Worm (Caenorhabditis elegans) whole organism, L3 larva: ENCODE results near the gene gsto-1.

ENCODE experiments used
- R02D3.7 ChIP-seq: fragments of 150-350 bp; optimal IDR thresholded peaks from 2 replicates; lab custom pipeline; 2014; ENCODE audit warnings: missing biosample characterization, missing genetic modification characterization
- ZK546.5 ChIP-seq: sonication (generic microtip); optimal IDR thresholded peaks from 2 replicates; lab custom pipeline; 2017; ENCODE audit warnings: missing biosample characterization, missing genetic modification characterization
- aly-2 ChIP-seq: fragments of 150-350 bp; optimal IDR thresholded peaks from 2 replicates; lab custom pipeline; 2014; ENCODE audit warnings: missing biosample characterization, missing genetic modification characterization
- ama-1 ChIP-seq: fragments of 150-350 bp; optimal IDR thresholded peaks from 2 replicates; lab custom pipeline; 2018
- ceh-16 ChIP-seq: sonication (generic microtip); optimal IDR thresholded peaks from 2 replicates; lab custom pipeline; 2017; ENCODE audit warnings: missing biosample characterization, missing genetic modification characterization
- ceh-28 ChIP-seq: fragments of 150-350 bp; optimal IDR thresholded peaks from 2 replicates; lab custom pipeline; 2014; ENCODE audit warnings: missing biosample characterization, missing genetic modification reagents, missing genetic modification characterization
- ceh-82 ChIP-seq: fragments of 150-350 bp; optimal IDR thresholded peaks from 2 replicates; lab custom pipeline; 2014; ENCODE audit warnings: missing biosample characterization, missing genetic modification characterization
- ceh-9 ChIP-seq: sonication (generic microtip); optimal IDR thresholded peaks from 2 replicates; lab custom pipeline; 2018; ENCODE audit warnings: missing biosample characterization, missing genetic modification characterization
- daf-12 ChIP-seq: fragments of 150-350 bp; optimal IDR thresholded peaks from 2 replicates; lab custom pipeline; 2014; ENCODE audit warnings: missing biosample characterization, missing genetic modification reagents, missing genetic modification characterization
- egl-27 ChIP-seq: sonication (generic microtip); optimal IDR thresholded peaks from 4 replicates; lab custom pipeline; 2017; ENCODE audit warnings: missing biosample characterization, missing genetic modification reagents, missing genetic modification characterization
- egl-5 ChIP-seq: fragments of 150-350 bp; optimal IDR thresholded peaks from 2 replicates; lab custom pipeline; 2017; ENCODE audit warnings: missing biosample characterization, missing genetic modification reagents, missing genetic modification characterization, inconsistent platforms
- elt-1 ChIP-seq: fragments of 150-350 bp; optimal IDR thresholded peaks from 2 replicates; lab custom pipeline; 2014; ENCODE audit warnings: missing biosample characterization, missing genetic modification characterization
- elt-2 ChIP-seq: sonication (generic microtip); optimal IDR thresholded peaks from 2 replicates; lab custom pipeline; 2016; ENCODE audit warnings: missing genetic modification reagents, mild to moderate bottlenecking, missing genetic modification characterization, missing compliant biosample characterization
- elt-3 ChIP-seq, 3 experiments: fragments of 150-350 bp in 1 of 3; sonication (generic microtip) in 2 of 3; optimal IDR thresholded peaks; 2 replicates in 2 of 3; 4 replicates in 1 of 3; lab custom pipeline; 2014 to 2017; ENCODE audit warnings: missing biosample characterization in 3 of 3, missing genetic modification characterization in 3 of 3
- eor-1 ChIP-seq, 2 experiments: fragments of 150-350 bp; optimal IDR thresholded peaks; 2 replicates each; lab custom pipeline; 2014 to 2018; ENCODE audit warnings: missing biosample characterization in 2 of 2, missing genetic modification characterization in 2 of 2
- fkh-10 ChIP-seq: sonication (generic microtip); optimal IDR thresholded peaks from 2 replicates; lab custom pipeline; 2017; ENCODE audit warnings: missing biosample characterization, missing genetic modification reagents, missing genetic modification characterization
- fkh-2 ChIP-seq: fragments of 150-350 bp; optimal IDR thresholded peaks from 2 replicates; lab custom pipeline; 2014; ENCODE audit warnings: missing biosample characterization, missing genetic modification reagents, missing genetic modification characterization
- fos-1 ChIP-seq: fragments of 150-350 bp; optimal IDR thresholded peaks from 2 replicates; lab custom pipeline; 2014; ENCODE audit warnings: missing biosample characterization, missing genetic modification characterization
- hmg-11 ChIP-seq: sonication (generic microtip); optimal IDR thresholded peaks from 2 replicates; lab custom pipeline; 2016; ENCODE audit warnings: missing genetic modification characterization, missing compliant biosample characterization
- jun-1 ChIP-seq: fragments of 150-350 bp; optimal IDR thresholded peaks from 2 replicates; lab custom pipeline; 2014; ENCODE audit warnings: missing biosample characterization, missing genetic modification reagents, missing genetic modification characterization
- lin-15B ChIP-seq: fragments of 150-350 bp; optimal IDR thresholded peaks from 2 replicates; lab custom pipeline; 2014; ENCODE audit warnings: missing biosample characterization, missing genetic modification characterization
- lin-39 ChIP-seq: fragments of 150-350 bp; optimal IDR thresholded peaks from 2 replicates; lab custom pipeline; 2018; ENCODE audit warnings: missing biosample characterization, missing genetic modification reagents, missing genetic modification characterization
- lsy-12 ChIP-seq: sonication (generic microtip); optimal IDR thresholded peaks from 2 replicates; lab custom pipeline; 2016; ENCODE audit warnings: mild to moderate bottlenecking, missing genetic modification characterization, missing compliant biosample characterization
- mdl-1 ChIP-seq: fragments of 150-350 bp; optimal IDR thresholded peaks from 2 replicates; lab custom pipeline; 2014; ENCODE audit warnings: missing biosample characterization, missing genetic modification characterization
- mml-1 ChIP-seq: fragments of 150-350 bp; sonication (generic microtip); optimal IDR thresholded peaks from 3 replicates; lab custom pipeline; 2014; ENCODE audit warnings: missing biosample characterization, missing genetic modification characterization
- nfya-1 ChIP-seq: sonication (generic microtip); optimal IDR thresholded peaks from 2 replicates; lab custom pipeline; 2017; ENCODE audit warnings: missing genetic modification characterization, mild to moderate bottlenecking, missing compliant biosample characterization, antibody characterized with exemption, moderate library complexity; ENCODE audit not compliant: insufficient read depth
- nhr-11 ChIP-seq: fragments of 150-350 bp; optimal IDR thresholded peaks from 2 replicates; lab custom pipeline; 2014; ENCODE audit warnings: missing biosample characterization, missing genetic modification characterization
- nhr-12 ChIP-seq: fragments of 150-350 bp; optimal IDR thresholded peaks from 2 replicates; lab custom pipeline; 2014; ENCODE audit warnings: missing biosample characterization, missing genetic modification characterization
- nhr-23 ChIP-seq: fragments of 150-350 bp; optimal IDR thresholded peaks from 2 replicates; lab custom pipeline; 2014; ENCODE audit warnings: missing biosample characterization, missing genetic modification reagents, missing genetic modification characterization
- nhr-237 ChIP-seq: fragments of 150-350 bp; optimal IDR thresholded peaks from 2 replicates; lab custom pipeline; 2014; ENCODE audit warnings: missing biosample characterization, missing genetic modification characterization
- nhr-25 ChIP-seq: sonication (generic microtip); optimal IDR thresholded peaks from 2 replicates; lab custom pipeline; 2017; ENCODE audit warnings: missing biosample characterization, missing genetic modification characterization
- nhr-28 ChIP-seq: fragments of 150-350 bp; optimal IDR thresholded peaks from 2 replicates; lab custom pipeline; 2014; ENCODE audit warnings: missing biosample characterization, missing genetic modification characterization
- nhr-43 ChIP-seq: sonication (generic microtip); optimal IDR thresholded peaks from 2 replicates; lab custom pipeline; 2016; ENCODE audit warnings: mild to moderate bottlenecking, missing genetic modification characterization, missing compliant biosample characterization; ENCODE audit not compliant: poor library complexity, severe bottlenecking
- nhr-67 ChIP-seq: fragments of 150-350 bp; optimal IDR thresholded peaks from 2 replicates; lab custom pipeline; 2014; ENCODE audit warnings: missing biosample characterization, missing genetic modification characterization
- nhr-76 ChIP-seq: fragments of 150-350 bp; sonication (generic microtip); optimal IDR thresholded peaks from 5 replicates; lab custom pipeline; 2014; ENCODE audit warnings: missing biosample characterization, missing genetic modification characterization
- nhr-77 ChIP-seq: fragments of 150-350 bp; optimal IDR thresholded peaks from 2 replicates; lab custom pipeline; 2014; ENCODE audit warnings: missing biosample characterization, missing genetic modification characterization
- pha-4 ChIP-seq: fragments of 150-350 bp; optimal IDR thresholded peaks from 2 replicates; lab custom pipeline; 2014; ENCODE audit warnings: missing biosample characterization, missing genetic modification reagents, missing genetic modification characterization
- pqm-1 ChIP-seq: fragments of 150-350 bp; optimal IDR thresholded peaks from 2 replicates; lab custom pipeline; 2017; ENCODE audit warnings: missing biosample characterization, missing genetic modification characterization, inconsistent platforms
- sea-2 ChIP-seq: fragments of 150-350 bp; sonication (generic microtip); optimal IDR thresholded peaks from 4 replicates; lab custom pipeline; 2014; ENCODE audit warnings: missing biosample characterization, missing genetic modification reagents, missing genetic modification characterization
- skn-1 ChIP-seq: fragments of 150-350 bp; optimal IDR thresholded peaks from 2 replicates; lab custom pipeline; 2014; ENCODE audit warnings: missing biosample characterization, missing genetic modification characterization
- snpc-4 ChIP-seq: fragments of 150-350 bp; optimal IDR thresholded peaks from 2 replicates; lab custom pipeline; 2014; ENCODE audit warnings: missing biosample characterization, missing genetic modification characterization
- tbx-2 ChIP-seq: sonication (generic microtip); optimal IDR thresholded peaks from 2 replicates; lab custom pipeline; 2016; ENCODE audit warnings: mild to moderate bottlenecking, missing genetic modification characterization, missing compliant biosample characterization
- unc-39 ChIP-seq: sonication (generic microtip); optimal IDR thresholded peaks from 4 replicates; lab custom pipeline; 2017; ENCODE audit warnings: missing biosample characterization, missing genetic modification characterization
- unc-62 ChIP-seq: fragments of 150-350 bp; sonication (generic microtip); optimal IDR thresholded peaks from 4 replicates; lab custom pipeline; 2014; ENCODE audit warnings: missing biosample characterization, missing genetic modification reagents, missing genetic modification characterization
- zag-1 ChIP-seq: fragments of 150-350 bp; optimal IDR thresholded peaks from 2 replicates; lab custom pipeline; 2014; ENCODE audit warnings: missing biosample characterization, missing genetic modification characterization
- ztf-11 ChIP-seq: fragments of 150-350 bp; optimal IDR thresholded peaks from 2 replicates; lab custom pipeline; 2014; ENCODE audit warnings: missing biosample characterization, missing genetic modification characterization
- ztf-4 ChIP-seq: fragments of 150-350 bp; optimal IDR thresholded peaks from 2 replicates; lab custom pipeline; 2014; ENCODE audit warnings: missing biosample characterization, missing genetic modification characterization

The gsto-1 gene

DNA sequence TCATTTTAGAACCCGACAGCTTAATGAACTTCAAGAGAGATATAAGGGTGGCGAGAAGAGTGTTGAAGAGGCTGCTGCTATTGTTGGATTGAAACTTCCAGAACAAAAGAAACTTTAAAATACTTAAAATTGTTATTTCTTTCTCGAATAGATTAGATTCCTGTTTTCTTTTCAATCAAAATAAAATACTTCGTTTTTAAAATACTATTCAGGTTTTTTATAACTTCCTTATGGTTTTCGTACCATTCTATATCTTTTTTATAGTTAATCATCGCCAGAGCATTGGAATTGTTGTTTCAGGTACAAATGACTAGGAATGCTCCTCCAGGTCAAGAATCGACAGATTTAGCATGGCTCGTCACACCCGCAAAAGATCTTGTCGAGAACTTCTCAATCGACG, 5.4 kb downstream of the gsto-1 start, which contains the start of gene kle-2:
TSS of gene kle-2 (plus strand) at position 301 of the 400 bp plus-strand sequence.
- TF ChIP-seq sea-2 (GFP tag; lab: Kevin White, UChicago): no peak
- no peak for TF ChIP-seq fkh-2 (tag; lab: Kevin White, UChicago)
- no peak for TF ChIP-seq ama-1 (lab: Kevin White, UChicago)
- no peak for TF ChIP-seq eor-1 (tag; optimal IDR thresholded peaks at IDR 0.05; lab: Kevin White, UChicago)
- no peak for TF ChIP-seq pqm-1 (tag; lab: Kevin White, UChicago)
- TF ChIP-seq unc-62 (GFP tag; lab: Kevin White, UChicago): no peak
- no peak for TF ChIP-seq tbx-2 (tag; lab: Kevin White, UChicago)
- no peak for TF ChIP-seq egl-27 (tag; lab: Kevin White, UChicago)
- TF ChIP-seq nhr-11: no peak
- no peak for TF ChIP-seq mdl-1 (tag; lab: Kevin White, UChicago)
- no peak for TF ChIP-seq mml-1 (tag; lab: Kevin White, UChicago)
- TF ChIP-seq daf-12 (tag; lab: Kevin White, UChicago): no peak
- TF ChIP-seq nhr-76: no peak
- no peak for TF ChIP-seq nfya-1 (tag; lab: Kevin White, UChicago)
- TF ChIP-seq lin-15B (tag; lab: Kevin White, UChicago): no peak
- no peak for TF ChIP-seq ztf-4 (tag; lab: Kevin White, UChicago)
- TF ChIP-seq nhr-12 (tag; lab: Kevin White, UChicago): no peak
- TF ChIP-seq ceh-16: no peak
- TF ChIP-seq lin-39: no peak
- no peak for TF ChIP-seq jun-1

DNA sequence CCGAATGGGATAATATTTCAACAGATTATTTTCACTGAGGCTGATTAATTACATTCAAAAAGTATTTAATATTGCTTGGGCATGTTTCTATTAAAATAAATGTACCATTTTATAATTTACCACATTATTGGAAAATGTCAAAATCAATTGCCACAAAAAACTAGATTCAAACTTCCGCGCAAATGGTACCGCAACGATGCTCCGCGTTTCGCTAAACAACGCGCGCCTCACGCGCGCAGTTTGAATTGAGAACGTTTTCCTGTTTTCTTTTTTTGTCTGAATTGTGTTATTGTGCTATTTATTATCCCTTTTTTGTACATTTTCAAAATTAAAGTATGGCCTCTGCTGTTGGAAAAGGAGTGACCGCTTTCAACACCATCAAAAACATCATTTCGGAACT, 6.0 kb downstream of the gsto-1 start, which contains the start of gene C29E4.12:
TSS of gene C29E4.12 (plus strand) at position 333 of the 400 bp plus-strand sequence.
- TF ChIP-seq nhr-25 (tag; lab: Kevin White, UChicago) (peak; percentile 69), mdl-1 (tag; lab: Kevin White, UChicago) (no peak), nhr-12 (tag; lab: Kevin White, UChicago) (no peak), R02D3.7 (tag; lab: Kevin White, UChicago) (peak; percentile 17), sea-2 (GFP tag; lab: Kevin White, UChicago) (no peak), fkh-2 (tag; lab: Kevin White, UChicago) (no peak), fkh-10 (GFP tag; lab: Kevin White, UChicago) (peak; percentile 26), nhr-11 (no peak), nhr-77 (tag; lab: Kevin White, UChicago) (peak; percentile 48), egl-27 (tag; lab: Kevin White, UChicago) (no peak), ceh-82 (no peak), elt-3 (tag; optimal IDR thresholded peaks at IDR 0.05; lab: Kevin White, UChicago) (no peak), pha-4 (tag; lab: Kevin White, UChicago) (peak; percentile 79), nhr-23 (tag; lab: Kevin White, UChicago) (peak; percentile 84), hmg-11 (tag; lab: Kevin White, UChicago) (peak; percentile 38), snpc-4 (no peak), eor-1 (tag; optimal IDR thresholded peaks at IDR 0.05; lab: Kevin White, UChicago) (no peak), ama-1 (lab: Kevin White, UChicago) (no peak), skn-1 (tag; lab: Kevin White, UChicago) (no peak), lsy-12 (tag; lab: Kevin White, UChicago) (no peak), nhr-67 (tag; lab: Kevin White, UChicago) (no peak), ceh-28 (tag; lab: Kevin White, UChicago) (peak; percentile 15), tbx-2 (tag; lab: Kevin White, UChicago) (no peak), nhr-76 (no peak), ztf-4 (tag; lab: Kevin White, UChicago) (no peak), unc-39 (tag; lab: Kevin White, UChicago) (no peak), jun-1 (no peak), mml-1 (tag; lab: Kevin White, UChicago) (no peak), egl-5 (tag; lab: Kevin White, UChicago) (peak; percentile 38), daf-12 (tag; lab: Kevin White, UChicago) (no peak), ceh-16 (no peak), pqm-1 (tag; lab: Kevin White, UChicago) (peak; percentile 11), lin-39 (peak; percentile 41), aly-2 (tag; lab: Kevin White, UChicago) (no peak), zag-1 (tag; lab: Kevin White, UChicago) (no peak), nfya-1 (tag; lab: Kevin White, UChicago) (peak; percentile 83), elt-1 (tag; lab: Kevin White, UChicago) (no peak), nhr-43 (peak; percentile 39), ztf-11 (tag; lab: Kevin White, UChicago) (no peak), ZK546.5 (no peak), nhr-237 (no peak), nhr-28 (no peak), unc-62 (GFP tag; lab: Kevin White, UChicago) (no peak), lin-15B (tag; lab: Kevin White, UChicago) (peak; percentile 91), ceh-9 (tag; lab: Kevin White, UChicago) (no peak), fos-1 (no peak), elt-2 (no peak)
- TF ChIP-seq, all 47 proteins: peak for 14
